Worm (Caenorhabditis elegans) whole organism, L4 larva: Measurements from ENCODE around the gene ZK1290.10.

Experiments used
- aly-2 ChIP-seq: sonication (generic microtip); optimal IDR thresholded peaks from 2 replicates; lab custom pipeline; 2018; ENCODE audit warnings: missing biosample characterization, missing genetic modification characterization
- madf-9 ChIP-seq: fragments of 200-800 bp; sonication (Bioruptor generic); conservative IDR thresholded peaks from 2 replicates; pipeline ENCODE4 v1.3.6; 2022; ENCODE audit warnings: missing genetic modification reagents, missing genetic modification characterization, missing compliant biosample characterization
- nhr-111 ChIP-seq: fragments of 200-800 bp; sonication (Bioruptor generic); optimal IDR thresholded peaks from 2 replicates; lab custom pipeline; 2018; ENCODE audit warnings: mild to moderate bottlenecking, missing genetic modification characterization, missing compliant biosample characterization
- snpc-4 ChIP-seq: fragments of 150-350 bp; optimal IDR thresholded peaks from 2 replicates; lab custom pipeline; 2014; ENCODE audit warnings: missing biosample characterization, missing genetic modification characterization

DNA sequence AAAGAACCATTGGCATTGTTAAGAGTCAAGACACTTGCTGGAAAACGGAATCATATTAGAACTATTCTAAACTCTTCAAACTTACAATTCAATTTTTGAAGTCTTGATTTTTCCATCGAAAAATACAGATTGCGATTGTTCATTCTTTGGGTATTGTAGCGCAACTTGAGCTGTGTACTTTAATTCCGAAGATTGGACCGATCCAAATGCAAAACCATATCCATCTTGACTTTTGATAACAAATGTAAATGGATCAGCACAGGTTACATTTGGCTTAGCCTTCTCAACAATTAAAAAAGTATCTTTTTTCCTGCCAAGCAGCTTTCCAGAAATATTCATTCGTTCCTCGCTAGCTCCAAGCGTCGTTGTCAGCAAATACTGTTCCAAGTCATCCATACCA lies 7.1 kb upstream of the ZK1290.10 start:
- TF ChIP-seq aly-2 (no peak), nhr-111 (GFP tag; lab: Kevin White, UChicago) (no peak), snpc-4 (tag; lab: Kevin White, UChicago) (no peak), madf-9 (GFP tag; lab: Robert Waterston, UW) (no peak)
